Worm (Caenorhabditis elegans): ENCODE results near the gene Y41G9A.17.

- TF ChIP-seq hmg-11 (tag; optimal IDR thresholded peaks at IDR 0.05) (no peak), ceh-82 (tag; optimal IDR thresholded peaks at IDR 0.05) (no peak), jun-1 (tag; optimal IDR thresholded peaks at IDR 0.05) (no peak), pqm-1 (tag; optimal IDR thresholded peaks at IDR 0.05) (no peak), nhr-237 (tag; optimal IDR thresholded peaks at IDR 0.05) (no peak), nfya-1 (tag; optimal IDR thresholded peaks at IDR 0.05; ENCODE audit: insufficient read depth) (no peak), nhr-12 (tag; optimal IDR thresholded peaks at IDR 0.05) (no peak), ceh-28 (tag; optimal IDR thresholded peaks at IDR 0.05) (no peak), elt-2 (tag; optimal IDR thresholded peaks at IDR 0.05) (no peak)
Measured at ce11 chrX:2960703-2961102, 38.8 kb downstream of the Y41G9A.17 start.
